Fruit fly (Drosophila melanogaster): ENCODE results near the gene rdx.

DNA sequence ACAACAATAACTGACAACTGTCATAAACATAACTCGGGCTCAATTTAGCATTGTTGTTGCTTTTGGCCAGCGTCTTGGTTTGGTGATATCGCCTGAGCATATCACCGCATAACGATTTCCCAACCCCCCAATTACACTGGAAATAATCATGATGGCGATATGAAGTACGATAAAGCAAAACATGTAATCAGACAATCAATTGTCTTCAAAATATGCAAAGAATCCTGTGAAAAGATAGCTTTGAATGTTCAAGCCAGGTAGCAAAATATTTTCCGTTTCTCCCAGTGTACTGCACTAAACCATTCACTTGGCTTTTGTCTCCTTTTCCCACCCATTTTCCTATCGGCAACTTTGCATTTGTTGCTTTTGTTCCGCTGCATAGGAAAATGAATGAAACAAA lies 32.3 kb downstream of the rdx start:
- TF ChIP-seq Snoo (tag; optimal IDR thresholded peaks at IDR 0.05) = no peak
- peak; percentile 79 for TF ChIP-seq CG12605 (GFP tag; IDR thresholded peaks at IDR 0.05)
- peak; percentile 17 for TF ChIP-seq Pif1B (GFP tag; optimal IDR thresholded peaks at IDR 0.05)
- peak; percentile 61 for TF ChIP-seq CG10348 (GFP tag; IDR thresholded peaks at IDR 0.05)
- TF ChIP-seq D1 (tag; optimal IDR thresholded peaks at IDR 0.05) = no peak
- no peak for TF ChIP-seq gl (tag; optimal IDR thresholded peaks at IDR 0.05)
